Worm (Caenorhabditis elegans) whole organism, L3 larva: ENCODE measurements around the gene gad-3.

Experiments
- R02D3.7 ChIP-seq: fragments of 150-350 bp; optimal IDR thresholded peaks from 2 replicates; lab custom pipeline; 2014; ENCODE audit warnings: missing biosample characterization, missing genetic modification characterization
- ZK546.5 ChIP-seq: sonication (generic microtip); optimal IDR thresholded peaks from 2 replicates; lab custom pipeline; 2017; ENCODE audit warnings: missing biosample characterization, missing genetic modification characterization
- aly-2 ChIP-seq: fragments of 150-350 bp; optimal IDR thresholded peaks from 2 replicates; lab custom pipeline; 2014; ENCODE audit warnings: missing biosample characterization, missing genetic modification characterization
- ama-1 ChIP-seq: fragments of 150-350 bp; optimal IDR thresholded peaks from 2 replicates; lab custom pipeline; 2018
- ceh-16 ChIP-seq: sonication (generic microtip); optimal IDR thresholded peaks from 2 replicates; lab custom pipeline; 2017; ENCODE audit warnings: missing biosample characterization, missing genetic modification characterization
- ceh-28 ChIP-seq: fragments of 150-350 bp; optimal IDR thresholded peaks from 2 replicates; lab custom pipeline; 2014; ENCODE audit warnings: missing biosample characterization, missing genetic modification reagents, missing genetic modification characterization
- ceh-82 ChIP-seq: fragments of 150-350 bp; optimal IDR thresholded peaks from 2 replicates; lab custom pipeline; 2014; ENCODE audit warnings: missing biosample characterization, missing genetic modification characterization
- ceh-9 ChIP-seq: sonication (generic microtip); optimal IDR thresholded peaks from 2 replicates; lab custom pipeline; 2018; ENCODE audit warnings: missing biosample characterization, missing genetic modification characterization
- daf-12 ChIP-seq: fragments of 150-350 bp; optimal IDR thresholded peaks from 2 replicates; lab custom pipeline; 2014; ENCODE audit warnings: missing biosample characterization, missing genetic modification reagents, missing genetic modification characterization
- egl-27 ChIP-seq: sonication (generic microtip); optimal IDR thresholded peaks from 4 replicates; lab custom pipeline; 2017; ENCODE audit warnings: missing biosample characterization, missing genetic modification reagents, missing genetic modification characterization
- egl-5 ChIP-seq: fragments of 150-350 bp; optimal IDR thresholded peaks from 2 replicates; lab custom pipeline; 2017; ENCODE audit warnings: missing biosample characterization, missing genetic modification reagents, missing genetic modification characterization, inconsistent platforms
- elt-1 ChIP-seq: fragments of 150-350 bp; optimal IDR thresholded peaks from 2 replicates; lab custom pipeline; 2014; ENCODE audit warnings: missing biosample characterization, missing genetic modification characterization
- elt-2 ChIP-seq: sonication (generic microtip); optimal IDR thresholded peaks from 2 replicates; lab custom pipeline; 2016; ENCODE audit warnings: missing genetic modification reagents, mild to moderate bottlenecking, missing genetic modification characterization, missing compliant biosample characterization
- elt-3 ChIP-seq, 3 experiments: fragments of 150-350 bp in 1 of 3; sonication (generic microtip) in 2 of 3; optimal IDR thresholded peaks; 2 replicates in 2 of 3; 4 replicates in 1 of 3; lab custom pipeline; 2014 to 2017; ENCODE audit warnings: missing biosample characterization in 3 of 3, missing genetic modification characterization in 3 of 3
- eor-1 ChIP-seq, 2 experiments: fragments of 150-350 bp; optimal IDR thresholded peaks; 2 replicates each; lab custom pipeline; 2014 to 2018; ENCODE audit warnings: missing biosample characterization in 2 of 2, missing genetic modification characterization in 2 of 2
- fkh-10 ChIP-seq: sonication (generic microtip); optimal IDR thresholded peaks from 2 replicates; lab custom pipeline; 2017; ENCODE audit warnings: missing biosample characterization, missing genetic modification reagents, missing genetic modification characterization
- fkh-2 ChIP-seq: fragments of 150-350 bp; optimal IDR thresholded peaks from 2 replicates; lab custom pipeline; 2014; ENCODE audit warnings: missing biosample characterization, missing genetic modification reagents, missing genetic modification characterization
- fos-1 ChIP-seq: fragments of 150-350 bp; optimal IDR thresholded peaks from 2 replicates; lab custom pipeline; 2014; ENCODE audit warnings: missing biosample characterization, missing genetic modification characterization
- hmg-11 ChIP-seq: sonication (generic microtip); optimal IDR thresholded peaks from 2 replicates; lab custom pipeline; 2016; ENCODE audit warnings: missing genetic modification characterization, missing compliant biosample characterization
- jun-1 ChIP-seq: fragments of 150-350 bp; optimal IDR thresholded peaks from 2 replicates; lab custom pipeline; 2014; ENCODE audit warnings: missing biosample characterization, missing genetic modification reagents, missing genetic modification characterization
- lin-15B ChIP-seq: fragments of 150-350 bp; optimal IDR thresholded peaks from 2 replicates; lab custom pipeline; 2014; ENCODE audit warnings: missing biosample characterization, missing genetic modification characterization
- lin-39 ChIP-seq: fragments of 150-350 bp; optimal IDR thresholded peaks from 2 replicates; lab custom pipeline; 2018; ENCODE audit warnings: missing biosample characterization, missing genetic modification reagents, missing genetic modification characterization
- lsy-12 ChIP-seq: sonication (generic microtip); optimal IDR thresholded peaks from 2 replicates; lab custom pipeline; 2016; ENCODE audit warnings: mild to moderate bottlenecking, missing genetic modification characterization, missing compliant biosample characterization
- mdl-1 ChIP-seq: fragments of 150-350 bp; optimal IDR thresholded peaks from 2 replicates; lab custom pipeline; 2014; ENCODE audit warnings: missing biosample characterization, missing genetic modification characterization
- mml-1 ChIP-seq: fragments of 150-350 bp; sonication (generic microtip); optimal IDR thresholded peaks from 3 replicates; lab custom pipeline; 2014; ENCODE audit warnings: missing biosample characterization, missing genetic modification characterization
- nfya-1 ChIP-seq: sonication (generic microtip); optimal IDR thresholded peaks from 2 replicates; lab custom pipeline; 2017; ENCODE audit warnings: missing genetic modification characterization, mild to moderate bottlenecking, missing compliant biosample characterization, antibody characterized with exemption, moderate library complexity; ENCODE audit not compliant: insufficient read depth
- nhr-11 ChIP-seq: fragments of 150-350 bp; optimal IDR thresholded peaks from 2 replicates; lab custom pipeline; 2014; ENCODE audit warnings: missing biosample characterization, missing genetic modification characterization
- nhr-12 ChIP-seq: fragments of 150-350 bp; optimal IDR thresholded peaks from 2 replicates; lab custom pipeline; 2014; ENCODE audit warnings: missing biosample characterization, missing genetic modification characterization
- nhr-23 ChIP-seq: fragments of 150-350 bp; optimal IDR thresholded peaks from 2 replicates; lab custom pipeline; 2014; ENCODE audit warnings: missing biosample characterization, missing genetic modification reagents, missing genetic modification characterization
- nhr-237 ChIP-seq: fragments of 150-350 bp; optimal IDR thresholded peaks from 2 replicates; lab custom pipeline; 2014; ENCODE audit warnings: missing biosample characterization, missing genetic modification characterization
- nhr-25 ChIP-seq: sonication (generic microtip); optimal IDR thresholded peaks from 2 replicates; lab custom pipeline; 2017; ENCODE audit warnings: missing biosample characterization, missing genetic modification characterization
- nhr-28 ChIP-seq: fragments of 150-350 bp; optimal IDR thresholded peaks from 2 replicates; lab custom pipeline; 2014; ENCODE audit warnings: missing biosample characterization, missing genetic modification characterization
- nhr-43 ChIP-seq: sonication (generic microtip); optimal IDR thresholded peaks from 2 replicates; lab custom pipeline; 2016; ENCODE audit warnings: mild to moderate bottlenecking, missing genetic modification characterization, missing compliant biosample characterization; ENCODE audit not compliant: poor library complexity, severe bottlenecking
- nhr-67 ChIP-seq: fragments of 150-350 bp; optimal IDR thresholded peaks from 2 replicates; lab custom pipeline; 2014; ENCODE audit warnings: missing biosample characterization, missing genetic modification characterization
- nhr-76 ChIP-seq: fragments of 150-350 bp; sonication (generic microtip); optimal IDR thresholded peaks from 5 replicates; lab custom pipeline; 2014; ENCODE audit warnings: missing biosample characterization, missing genetic modification characterization
- nhr-77 ChIP-seq: fragments of 150-350 bp; optimal IDR thresholded peaks from 2 replicates; lab custom pipeline; 2014; ENCODE audit warnings: missing biosample characterization, missing genetic modification characterization
- pha-4 ChIP-seq: fragments of 150-350 bp; optimal IDR thresholded peaks from 2 replicates; lab custom pipeline; 2014; ENCODE audit warnings: missing biosample characterization, missing genetic modification reagents, missing genetic modification characterization
- pqm-1 ChIP-seq: fragments of 150-350 bp; optimal IDR thresholded peaks from 2 replicates; lab custom pipeline; 2017; ENCODE audit warnings: missing biosample characterization, missing genetic modification characterization, inconsistent platforms
- sea-2 ChIP-seq: fragments of 150-350 bp; sonication (generic microtip); optimal IDR thresholded peaks from 4 replicates; lab custom pipeline; 2014; ENCODE audit warnings: missing biosample characterization, missing genetic modification reagents, missing genetic modification characterization
- skn-1 ChIP-seq: fragments of 150-350 bp; optimal IDR thresholded peaks from 2 replicates; lab custom pipeline; 2014; ENCODE audit warnings: missing biosample characterization, missing genetic modification characterization
- snpc-4 ChIP-seq: fragments of 150-350 bp; optimal IDR thresholded peaks from 2 replicates; lab custom pipeline; 2014; ENCODE audit warnings: missing biosample characterization, missing genetic modification characterization
- tbx-2 ChIP-seq: sonication (generic microtip); optimal IDR thresholded peaks from 2 replicates; lab custom pipeline; 2016; ENCODE audit warnings: mild to moderate bottlenecking, missing genetic modification characterization, missing compliant biosample characterization
- unc-39 ChIP-seq: sonication (generic microtip); optimal IDR thresholded peaks from 4 replicates; lab custom pipeline; 2017; ENCODE audit warnings: missing biosample characterization, missing genetic modification characterization
- unc-62 ChIP-seq: fragments of 150-350 bp; sonication (generic microtip); optimal IDR thresholded peaks from 4 replicates; lab custom pipeline; 2014; ENCODE audit warnings: missing biosample characterization, missing genetic modification reagents, missing genetic modification characterization
- zag-1 ChIP-seq: fragments of 150-350 bp; optimal IDR thresholded peaks from 2 replicates; lab custom pipeline; 2014; ENCODE audit warnings: missing biosample characterization, missing genetic modification characterization
- ztf-11 ChIP-seq: fragments of 150-350 bp; optimal IDR thresholded peaks from 2 replicates; lab custom pipeline; 2014; ENCODE audit warnings: missing biosample characterization, missing genetic modification characterization
- ztf-4 ChIP-seq: fragments of 150-350 bp; optimal IDR thresholded peaks from 2 replicates; lab custom pipeline; 2014; ENCODE audit warnings: missing biosample characterization, missing genetic modification characterization

gad-3 gene

ce11 chrV:9218655-9219389 lies 46.0 kb upstream of the gad-3 start:
- no peak for TF ChIP-seq daf-12 (tag; lab: Kevin White, UChicago)
- no peak for TF ChIP-seq fkh-10
- TF ChIP-seq ceh-9 (tag; lab: Kevin White, UChicago), result no peak
- no peak for TF ChIP-seq hmg-11 (tag; lab: Kevin White, UChicago)
- TF ChIP-seq mdl-1, result no peak
- no peak for TF ChIP-seq unc-39
- TF ChIP-seq egl-27 (tag; lab: Kevin White, UChicago), result no peak
- no peak for TF ChIP-seq nhr-76 (tag; lab: Kevin White, UChicago)
- TF ChIP-seq zag-1, result no peak
- peak; percentile 92 for TF ChIP-seq unc-62
- TF ChIP-seq elt-3 (tag; optimal IDR thresholded peaks at IDR 0.05; lab: Kevin White, UChicago), result no peak
- no peak for TF ChIP-seq jun-1 (tag; lab: Kevin White, UChicago)
- TF ChIP-seq nhr-12 (tag; lab: Kevin White, UChicago), result no peak
- no peak for TF ChIP-seq sea-2 (GFP tag; lab: Kevin White, UChicago)
- TF ChIP-seq fkh-2, result no peak
- no peak for TF ChIP-seq ZK546.5 (tag; lab: Kevin White, UChicago)
- TF ChIP-seq lin-15B (tag; lab: Kevin White, UChicago), result peak; percentile 5
- TF ChIP-seq nhr-67 (tag; lab: Kevin White, UChicago), result no peak
- no peak for TF ChIP-seq fos-1 (tag; lab: Kevin White, UChicago)
- no peak for TF ChIP-seq pha-4 (tag; lab: Kevin White, UChicago)
- TF ChIP-seq ceh-28, result no peak
- TF ChIP-seq aly-2 (tag; lab: Kevin White, UChicago), result no peak
- no peak for TF ChIP-seq eor-1 (tag; optimal IDR thresholded peaks at IDR 0.05; lab: Kevin White, UChicago)
- peak; percentile 67 for TF ChIP-seq skn-1 (tag; lab: Kevin White, UChicago)
- peak; percentile 77 for TF ChIP-seq elt-2 (tag; lab: Kevin White, UChicago)
- peak; percentile 47 for TF ChIP-seq nfya-1 (tag; lab: Kevin White, UChicago)
- no peak for TF ChIP-seq ztf-11 (tag; lab: Kevin White, UChicago)
- TF ChIP-seq nhr-28 (tag; lab: Kevin White, UChicago), result no peak
- TF ChIP-seq tbx-2 (tag; lab: Kevin White, UChicago), result no peak
- TF ChIP-seq ztf-4 (tag; lab: Kevin White, UChicago), result no peak
- no peak for TF ChIP-seq nhr-23 (tag; lab: Kevin White, UChicago)
- TF ChIP-seq snpc-4, result peak; percentile 13
- no peak for TF ChIP-seq egl-5 (tag; lab: Kevin White, UChicago)
- no peak for TF ChIP-seq lsy-12 (tag; lab: Kevin White, UChicago)
- no peak for TF ChIP-seq ama-1 (lab: Kevin White, UChicago)
- peak; percentile 45 for TF ChIP-seq pqm-1 (tag; lab: Kevin White, UChicago)
- TF ChIP-seq ceh-82 (tag; lab: Kevin White, UChicago), result no peak
- TF ChIP-seq lin-39 (tag; lab: Kevin White, UChicago), result peak; percentile 71
- TF ChIP-seq nhr-25 (tag; lab: Kevin White, UChicago), result no peak
- no peak for TF ChIP-seq R02D3.7 (tag; lab: Kevin White, UChicago)
- no peak for TF ChIP-seq elt-1 (tag; lab: Kevin White, UChicago)
- no peak for TF ChIP-seq nhr-11
- TF ChIP-seq nhr-43 (tag; lab: Kevin White, UChicago), result no peak
- no peak for TF ChIP-seq nhr-77
- TF ChIP-seq nhr-237, result no peak
- TF ChIP-seq mml-1, result no peak
- TF ChIP-seq ceh-16 (tag; lab: Kevin White, UChicago), result no peak
